Worm (Caenorhabditis elegans): ENCODE data around the gene F28F9.2.

The F28F9.2 gene

DNA sequence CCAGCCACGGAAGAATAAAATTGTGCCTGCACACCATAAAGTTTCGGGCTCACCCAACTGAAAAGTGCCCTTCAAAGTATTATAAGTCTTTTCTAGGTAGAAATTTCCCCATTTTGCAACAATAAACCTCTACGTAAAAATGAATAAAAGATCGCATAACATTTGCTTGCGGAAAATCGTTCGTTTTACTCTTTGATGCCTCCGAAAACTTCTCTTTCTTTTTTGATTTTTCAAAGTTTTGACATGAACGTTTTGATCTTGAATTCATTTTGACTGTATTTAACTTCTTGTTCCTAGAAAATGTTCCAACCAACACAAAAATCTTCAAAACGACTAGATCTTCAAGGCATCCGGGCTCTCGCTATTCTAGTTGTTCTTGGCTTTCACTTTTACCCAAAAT lies 49.4 kb downstream of the F28F9.2 start, which contains the start of gene oac-21:
oac-21 (plus strand) TSS at position 301 of the 400 bp plus-strand sequence.
- TF ChIP-seq ceh-13 (GFP tag; optimal IDR thresholded peaks at IDR 0.05) (no peak), tbx-11 (GFP tag; IDR thresholded peaks at IDR 0.05) (no peak), B0310.2 (tag; optimal IDR thresholded peaks at IDR 0.05) (no peak), aly-1 (tag; optimal IDR thresholded peaks at IDR 0.05) (no peak), pes-1 (GFP tag; IDR thresholded peaks at IDR 0.05) (no peak), scrt-1 (GFP tag; IDR thresholded peaks at IDR 0.05) (no peak), sea-1 (GFP tag; conservative IDR thresholded peaks at IDR 0.05) (no peak)

Measured in whole organism, early embryonic.